Worm (Caenorhabditis elegans): ENCODE measurements around the gene nlp-19.
A peak's percentile ranks its signal among the peaks of the same experiment; 100 is the strongest.

- TF ChIP-seq skn-1 (tag; optimal IDR thresholded peaks at IDR 0.05) (no peak), lin-14 (GFP tag; optimal IDR thresholded peaks at IDR 0.05) (peak; percentile 51), lin-13 (GFP tag; optimal IDR thresholded peaks at IDR 0.05) (no peak), ama-1 (optimal IDR thresholded peaks at IDR 0.05) (no peak), lin-35 (GFP tag; optimal IDR thresholded peaks at IDR 0.05) (no peak), hlh-4 (tag; optimal IDR thresholded peaks at IDR 0.05) (no peak), mef-2 (tag; optimal IDR thresholded peaks at IDR 0.05) (no peak)
Measured at ce11 chrX:10933308-10934014, 25.1 kb upstream of the nlp-19 start.

Data from whole organism, L1 larva.